Fruit fly (Drosophila melanogaster) whole organism, embryonic: ENCODE data around the gene CG4953.

Source experiments
- Atf3 ChIP-seq: fragments of 200-800 bp; sonication (Bioruptor generic); optimal IDR thresholded peaks from 3 replicates; lab custom pipeline; 2016; ENCODE audit warnings: missing biosample characterization, missing genetic modification characterization
- BtbVII ChIP-seq: fragments of 200-800 bp; sonication (Bioruptor generic); optimal IDR thresholded peaks from 3 replicates; lab custom pipeline; 2017; ENCODE audit warnings: missing biosample characterization, mild to moderate bottlenecking, missing genetic modification characterization
- CG1024 ChIP-seq: fragments of 200-800 bp; sonication (Bioruptor generic); IDR thresholded peaks from 2 replicates; pipeline ENCODE4 v1.3.6; 2022; ENCODE audit warnings: missing biosample characterization, missing genetic modification characterization
- CG10321 ChIP-seq: fragments of 200-800 bp; sonication (Bioruptor generic); IDR thresholded peaks from 2 replicates; pipeline ENCODE4 v1.3.6; 2022; ENCODE audit warnings: missing biosample characterization, missing genetic modification characterization
- CG10959 ChIP-seq: fragments of 200-800 bp; sonication (Bioruptor generic); IDR thresholded peaks from 2 replicates; pipeline ENCODE4 v1.3.6; 2022; ENCODE audit warnings: missing biosample characterization, missing genetic modification characterization
- CG11093 ChIP-seq: fragments of 200-800 bp; sonication (Bioruptor generic); IDR thresholded peaks from 3 replicates; pipeline ENCODE4 v1.3.6; 2022; ENCODE audit warnings: missing biosample characterization, missing genetic modification characterization
- CG11504 ChIP-seq: fragments of 200-800 bp; sonication (Bioruptor generic); optimal IDR thresholded peaks from 3 replicates; lab custom pipeline; 2019; ENCODE audit warnings: missing biosample characterization, mild to moderate bottlenecking, missing genetic modification characterization, moderate library complexity
- CG11695 ChIP-seq: fragments of 200-800 bp; sonication (Bioruptor generic); IDR thresholded peaks from 3 replicates; pipeline ENCODE4 v1.3.6; 2022; ENCODE audit warnings: missing biosample characterization, missing genetic modification characterization
- CG15479 ChIP-seq: fragments of 200-800 bp; sonication (Bioruptor generic); optimal IDR thresholded peaks from 3 replicates; lab custom pipeline; 2019; ENCODE audit warnings: missing biosample characterization, mild to moderate bottlenecking, missing genetic modification characterization, moderate library complexity
- CG17829 ChIP-seq: fragments of 200-800 bp; optimal IDR thresholded peaks from 2 replicates; lab custom pipeline; 2019; ENCODE audit warnings: missing biosample characterization, mild to moderate bottlenecking, missing genetic modification characterization, moderate library complexity
- CG31224 ChIP-seq: fragments of 200-800 bp; sonication (Bioruptor generic); IDR thresholded peaks from 2 replicates; pipeline ENCODE4 v1.3.6; 2022; ENCODE audit warnings: missing biosample characterization, missing genetic modification characterization
- CG3281 ChIP-seq: fragments of 200-800 bp; sonication (Bioruptor generic); optimal IDR thresholded peaks from 3 replicates; lab custom pipeline; 2017; ENCODE audit warnings: missing biosample characterization, mild to moderate bottlenecking, missing genetic modification characterization
- CG34376 ChIP-seq: fragments of 200-800 bp; sonication (Bioruptor generic); optimal IDR thresholded peaks from 2 replicates; lab custom pipeline; 2018; ENCODE audit warnings: missing biosample characterization, mild to moderate bottlenecking, missing genetic modification characterization
- CG3726 ChIP-seq: fragments of 200-800 bp; sonication (Bioruptor generic); IDR thresholded peaks from 3 replicates; pipeline ENCODE4, ENCODE4 v1.3.6; 2022; ENCODE audit warnings: missing biosample characterization, missing genetic modification characterization
- CG3995 ChIP-seq: fragments of 200-800 bp; sonication (Bioruptor generic); optimal IDR thresholded peaks from 3 replicates; lab custom pipeline; 2016; ENCODE audit warnings: missing biosample characterization, missing genetic modification characterization
- CG4328 ChIP-seq: fragments of 200-800 bp; sonication (Bioruptor generic); optimal IDR thresholded peaks from 3 replicates; lab custom pipeline; 2017; ENCODE audit warnings: missing biosample characterization, missing genetic modification reagents, missing genetic modification characterization
- CG6175 ChIP-seq: fragments of 200-800 bp; sonication (Bioruptor generic); IDR thresholded peaks from 3 replicates; pipeline ENCODE4 v1.3.6; 2022; ENCODE audit warnings: missing biosample characterization, missing genetic modification characterization
- CG6791 ChIP-seq: fragments of 200-800 bp; sonication (Bioruptor generic); IDR thresholded peaks from 3 replicates; pipeline ENCODE4 v1.3.6; 2022; ENCODE audit warnings: missing biosample characterization, missing genetic modification characterization; ENCODE audit not compliant: partially characterized antibody
- CHES-1-like ChIP-seq: fragments of 200-800 bp; sonication (Bioruptor generic); optimal IDR thresholded peaks from 2 replicates; lab custom pipeline; 2016; ENCODE audit warnings: missing biosample characterization, missing genetic modification characterization
- D ChIP-seq, 2 experiments: fragments of 200-800 bp in 1 of 2; fragments of >200 bp in 1 of 2; sonication (Bioruptor generic) in 1 of 2; optimal IDR thresholded peaks; 2 replicates in 1 of 2; 3 replicates in 1 of 2; lab custom pipeline; 2017; ENCODE audit warnings: mild to moderate bottlenecking in 1 of 2, missing biosample characterization in 1 of 2, missing genetic modification characterization in 1 of 2, missing genetic modification reagents in 1 of 2
- Deaf1 ChIP-seq: fragments of 200-800 bp; optimal IDR thresholded peaks from 3 replicates; lab custom pipeline; 2019; ENCODE audit warnings: missing biosample characterization, mild to moderate bottlenecking, missing genetic modification characterization, moderate library complexity
- Dip2 ChIP-seq: fragments of 200-800 bp; sonication (Bioruptor generic); IDR thresholded peaks from 2 replicates; pipeline ENCODE4 v1.3.6; 2022; ENCODE audit warnings: missing biosample characterization, missing genetic modification characterization
- Dip3 ChIP-seq: fragments of 200-800 bp; sonication (Bioruptor generic); optimal IDR thresholded peaks from 3 replicates; lab custom pipeline; 2016; ENCODE audit warnings: missing biosample characterization, missing genetic modification characterization
- E2f2 ChIP-seq: fragments of 200-800 bp; sonication (Bioruptor generic); IDR thresholded peaks from 2 replicates; pipeline ENCODE4 v1.3.6; 2022; ENCODE audit warnings: missing biosample characterization, missing genetic modification characterization
- Fer3 ChIP-seq: fragments of 200-800 bp; sonication (Bioruptor generic); optimal IDR thresholded peaks from 2 replicates; lab custom pipeline; 2018; ENCODE audit warnings: missing biosample characterization, mild to moderate bottlenecking, missing genetic modification characterization, moderate library complexity
- HHEX ChIP-seq: fragments of 200-800 bp; sonication (Bioruptor generic); optimal IDR thresholded peaks from 3 replicates; lab custom pipeline; 2017; ENCODE audit warnings: missing biosample characterization, mild to moderate bottlenecking, missing genetic modification characterization, missing genetic modification reagents
- HLH4C ChIP-seq: fragments of 200-800 bp; sonication (Bioruptor generic); IDR thresholded peaks from 3 replicates; pipeline ENCODE4 v1.3.6; 2022; ENCODE audit warnings: missing biosample characterization, missing genetic modification characterization; ENCODE audit not compliant: partially characterized antibody
- HmgZ ChIP-seq: fragments of 200-800 bp; sonication (Bioruptor generic); optimal IDR thresholded peaks from 2 replicates; lab custom pipeline; 2018; ENCODE audit warnings: missing biosample characterization, mild to moderate bottlenecking, missing genetic modification characterization
- Kr ChIP-seq: fragments of 200-800 bp; sonication (Bioruptor generic); optimal IDR thresholded peaks from 2 replicates; lab custom pipeline; 2017; ENCODE audit warnings: missing biosample characterization, mild to moderate bottlenecking, missing genetic modification characterization
- Med ChIP-seq: fragments of 200-800 bp; sonication (Bioruptor generic); peaks from one replicate; lab custom pipeline; 2016; ENCODE audit warnings: missing biosample characterization, missing genetic modification characterization, mild to moderate bottlenecking, inconsistent platforms, moderate library complexity
- Mes4 ChIP-seq: fragments of 200-800 bp; sonication (Bioruptor generic); optimal IDR thresholded peaks from 2 replicates; lab custom pipeline; 2016; ENCODE audit warnings: missing biosample characterization, missing genetic modification characterization
- NFAT ChIP-seq: fragments of 200-800 bp; sonication (Bioruptor generic); IDR thresholded peaks from 2 replicates; pipeline ENCODE4 v1.3.6; 2022; ENCODE audit warnings: missing biosample characterization, missing genetic modification characterization
- Nf-YB ChIP-seq: fragments of 200-800 bp; sonication (Bioruptor generic); optimal IDR thresholded peaks from 3 replicates; lab custom pipeline; 2019; ENCODE audit warnings: missing biosample characterization, mild to moderate bottlenecking, missing genetic modification characterization, moderate library complexity
- Pdp1 ChIP-seq, 2 experiments: fragments of 200-800 bp; sonication (Bioruptor generic); optimal IDR thresholded peaks; 3 replicates each; lab custom pipeline; 2016; ENCODE audit warnings: missing biosample characterization in 2 of 2, missing genetic modification characterization in 2 of 2, mild to moderate bottlenecking in 1 of 2, moderate library complexity in 1 of 2
- Poxn ChIP-seq: fragments of 200-800 bp; sonication (Bioruptor generic); IDR thresholded peaks from 2 replicates; pipeline ENCODE4 v1.3.6; 2022; ENCODE audit warnings: missing biosample characterization, missing genetic modification characterization
- Sox100B ChIP-seq: fragments of 200-800 bp; sonication (Bioruptor generic); optimal IDR thresholded peaks from 3 replicates; lab custom pipeline; 2018; ENCODE audit warnings: missing biosample characterization, mild to moderate bottlenecking, missing genetic modification characterization
- cg ChIP-seq: fragments of 200-800 bp; sonication (Bioruptor generic); optimal IDR thresholded peaks from 3 replicates; lab custom pipeline; 2019; ENCODE audit warnings: missing biosample characterization, mild to moderate bottlenecking, missing genetic modification characterization, moderate library complexity
- dati ChIP-seq: fragments of 200-800 bp; sonication (Bioruptor generic); IDR thresholded peaks from 2 replicates; pipeline ENCODE4 v1.3.6; 2022; ENCODE audit warnings: missing biosample characterization, missing genetic modification characterization
- ham ChIP-seq: fragments of 200-800 bp; sonication (Bioruptor generic); IDR thresholded peaks from 2 replicates; pipeline ENCODE4 v1.3.6; 2022; ENCODE audit warnings: missing biosample characterization, missing genetic modification characterization
- mirr ChIP-seq: fragments of 200-800 bp; sonication (Bioruptor generic); optimal IDR thresholded peaks from 3 replicates; lab custom pipeline; 2018; ENCODE audit warnings: missing biosample characterization, mild to moderate bottlenecking, missing genetic modification characterization
- nmo ChIP-seq: fragments of 200-800 bp; sonication (Bioruptor generic); optimal IDR thresholded peaks from 2 replicates; lab custom pipeline; 2018; ENCODE audit warnings: missing biosample characterization, mild to moderate bottlenecking, missing genetic modification characterization, moderate library complexity
- nom ChIP-seq: fragments of 200-800 bp; sonication (Bioruptor generic); optimal IDR thresholded peaks from 2 replicates; lab custom pipeline; 2017; ENCODE audit warnings: missing biosample characterization, missing genetic modification characterization, mild to moderate bottlenecking, moderate library complexity, missing genetic modification reagents
- run ChIP-seq: fragments of 200-800 bp; sonication (Bioruptor generic); optimal IDR thresholded peaks from 3 replicates; lab custom pipeline; 2018; ENCODE audit warnings: missing biosample characterization, mild to moderate bottlenecking, missing genetic modification characterization
- sd ChIP-seq: fragments of 200-800 bp; sonication (Bioruptor generic); optimal IDR thresholded peaks from 3 replicates; lab custom pipeline; 2018; ENCODE audit warnings: missing biosample characterization, mild to moderate bottlenecking, missing genetic modification characterization, moderate library complexity
- sens ChIP-seq: fragments of 200-800 bp; sonication (Bioruptor generic); peaks from one replicate; lab custom pipeline; 2016; ENCODE audit warnings: missing biosample characterization, missing genetic modification characterization
- sisA ChIP-seq: fragments of 200-800 bp; sonication (Bioruptor generic); IDR thresholded peaks from 2 replicates; pipeline ENCODE4 v1.3.6; 2022; ENCODE audit warnings: missing biosample characterization, missing genetic modification characterization
- tup ChIP-seq: fragments of 200-800 bp; sonication (Bioruptor generic); optimal IDR thresholded peaks from 2 replicates; lab custom pipeline; 2016; ENCODE audit warnings: missing biosample characterization, mild to moderate bottlenecking, missing genetic modification characterization, moderate library complexity
- wek ChIP-seq: fragments of 200-800 bp; sonication (Bioruptor generic); optimal IDR thresholded peaks from 3 replicates; lab custom pipeline; 2018; ENCODE audit warnings: missing biosample characterization, mild to moderate bottlenecking, missing genetic modification characterization, moderate library complexity
- zfh2 ChIP-seq: fragments of 200-800 bp; sonication (Bioruptor generic); optimal IDR thresholded peaks from 2 replicates; lab custom pipeline; 2016; ENCODE audit warnings: missing biosample characterization, missing genetic modification characterization

The CG4953 gene

dm6 chr2L:10237725-10238446, 28.6 kb upstream of the CG4953 start, which contains the start of gene mthl15:
Gene mthl15 (minus strand): TSS chr2L:10238317.
- TF ChIP-seq CHES-1-like (GFP tag; lab: Kevin White, UChicago) (no peak), Sox100B (GFP tag; lab: Kevin White, UChicago) (peak; percentile 10), CG15479 (GFP tag; lab: Kevin White, UChicago) (peak; percentile 69), CG10959 (GFP tag; lab: Robert Waterston, UW) (no peak), BtbVII (GFP tag; lab: Kevin White, UChicago) (peak; percentile 3), CG6791 (no peak), CG4328 (GFP tag; lab: Kevin White, UChicago) (no peak), Fer3 (no peak), Dip2 (GFP tag; lab: Robert Waterston, UW) (no peak), CG3995 (GFP tag; lab: Kevin White, UChicago) (no peak), CG11695 (GFP tag; lab: Robert Waterston, UW) (peak; percentile 28; the same call in 1 of the 3 replicates), HHEX (GFP tag; lab: Kevin White, UChicago) (no peak), CG34376 (GFP tag; lab: Kevin White, UChicago) (peak; percentile 69), sisA (GFP tag; lab: Robert Waterston, UW) (no peak), sens (peak; percentile 64), CG1024 (GFP tag; lab: Robert Waterston, UW) (no peak), dati (GFP tag; lab: Robert Waterston, UW) (no peak), Deaf1 (tag; lab: Kevin White, UChicago) (peak; percentile 72), Dip3 (no peak), zfh2 (GFP tag; lab: Kevin White, UChicago) (no peak), CG11093 (no peak; the same call in 2 of the 3 replicates), CG6175 (GFP tag; lab: Robert Waterston, UW) (no peak), run (tag; lab: Kevin White, UChicago) (no peak), CG11504 (tag; lab: Kevin White, UChicago) (no peak), wek (GFP tag; lab: Kevin White, UChicago) (peak; percentile 48), tup (GFP tag; lab: Kevin White, UChicago) (no peak), D (optimal IDR thresholded peaks at IDR 0.05; lab: Kevin White, UChicago) (no peak), D (GFP tag; optimal IDR thresholded peaks at IDR 0.05; lab: Kevin White, UChicago) (no peak), Poxn (GFP tag; lab: Robert Waterston, UW) (no peak), ham (GFP tag; lab: Robert Waterston, UW) (no peak), Pdp1 (GFP tag; optimal IDR thresholded peaks at IDR 0.05; lab: Kevin White, UChicago) (peak in 1 of 2 experiments; percentile 75), NFAT (GFP tag; lab: Robert Waterston, UW) (no peak), E2f2 (peak; percentile 21; the same call in 1 of the 2 replicates), nom (GFP tag; lab: Kevin White, UChicago) (no peak), Mes4 (GFP tag; lab: Kevin White, UChicago) (no peak), nmo (GFP tag; lab: Kevin White, UChicago) (no peak), CG10321 (no peak), CG17829 (tag; lab: Kevin White, UChicago) (no peak), cg (GFP tag; lab: Kevin White, UChicago) (peak; percentile 68), Kr (GFP tag; lab: Kevin White, UChicago) (peak; percentile 0), CG3726 (no peak), CG31224 (no peak), Atf3 (GFP tag; lab: Kevin White, UChicago) (no peak), Nf-YB (GFP tag; lab: Kevin White, UChicago) (no peak), Med (GFP tag; lab: Kevin White, UChicago) (peak; percentile 73), sd (tag; lab: Kevin White, UChicago) (peak; percentile 52), CG3281 (GFP tag; lab: Kevin White, UChicago) (peak; percentile 1), mirr (GFP tag; lab: Kevin White, UChicago) (peak; percentile 95), HLH4C (GFP tag; lab: Robert Waterston, UW) (0 out of 3 replicates have a peak, but pooled peaks have one; percentile 39), HmgZ (tag; lab: Kevin White, UChicago) (peak; percentile 54)
